Fruit fly (Drosophila melanogaster): ENCODE results near the gene barc.

barc gene

dm6 chr3L:21433098-21433497 is at the start of gene barc, which contains the start of gene Aef1:
Gene barc (minus strand): TSS chr3L:21433134.
Gene Aef1 (plus strand): TSS chr3L:21433422.
- TF ChIP-seq CG8478 (optimal IDR thresholded peaks at IDR 0.05) (no peak), CTCF (optimal IDR thresholded peaks at IDR 0.05) (no peak)

- TF ChIP-seq CG8478 (optimal IDR thresholded peaks at IDR 0.05) (no peak), CTCF (optimal IDR thresholded peaks at IDR 0.05) (no peak)
Measured at dm6 chr3L:21482100-21482499, 49.2 kb upstream of the barc start.

- TF ChIP-seq CTCF (optimal IDR thresholded peaks at IDR 0.05): no peak
- TF ChIP-seq CG8478 (optimal IDR thresholded peaks at IDR 0.05): no peak
Measured at dm6 chr3L:21479636-21480035, 46.7 kb upstream of the barc start.

dm6 chr3L:21477866-21478265 is 44.9 kb upstream of the barc start:
- no peak for TF ChIP-seq CTCF (optimal IDR thresholded peaks at IDR 0.05)
- no peak for TF ChIP-seq CG8478 (optimal IDR thresholded peaks at IDR 0.05)

- TF ChIP-seq CTCF (optimal IDR thresholded peaks at IDR 0.05): peak in 1 of 2 experiments; percentile 12
- no peak for TF ChIP-seq CG8478 (optimal IDR thresholded peaks at IDR 0.05)
Measured at dm6 chr3L:21476429-21477006, 43.6 kb upstream of the barc start, which contains the start of gene croc. Gene croc (minus strand): TSS chr3L:21476479.

- TF ChIP-seq CG8478 (optimal IDR thresholded peaks at IDR 0.05) (no peak), CTCF (optimal IDR thresholded peaks at IDR 0.05) (no peak)
Measured at dm6 chr3L:21471895-21472294, 39.0 kb upstream of the barc start.

- TF ChIP-seq CTCF (optimal IDR thresholded peaks at IDR 0.05) (no peak), CG8478 (optimal IDR thresholded peaks at IDR 0.05) (no peak)
Measured at dm6 chr3L:21465261-21466112, 32.6 kb upstream of the barc start.

- no peak for TF ChIP-seq CG8478 (optimal IDR thresholded peaks at IDR 0.05)
- TF ChIP-seq CTCF (optimal IDR thresholded peaks at IDR 0.05): no peak
Measured at dm6 chr3L:21464240-21464639, 31.3 kb upstream of the barc start.

- TF ChIP-seq CTCF (optimal IDR thresholded peaks at IDR 0.05): no peak
- TF ChIP-seq CG8478 (optimal IDR thresholded peaks at IDR 0.05): no peak
Measured at dm6 chr3L:21462860-21463259, 29.9 kb upstream of the barc start.

dm6 chr3L:21460149-21460873 is 27.4 kb upstream of the barc start:
- TF ChIP-seq CG8478 (optimal IDR thresholded peaks at IDR 0.05) (no peak), CTCF (optimal IDR thresholded peaks at IDR 0.05) (no peak)

- TF ChIP-seq CTCF (optimal IDR thresholded peaks at IDR 0.05) (no peak), CG8478 (optimal IDR thresholded peaks at IDR 0.05) (no peak)
Measured at dm6 chr3L:21458736-21459135, 25.8 kb upstream of the barc start.

dm6 chr3L:21455196-21455595 is 22.3 kb upstream of the barc start:
- no peak for TF ChIP-seq CTCF (optimal IDR thresholded peaks at IDR 0.05)
- no peak for TF ChIP-seq CG8478 (optimal IDR thresholded peaks at IDR 0.05)

- no peak for TF ChIP-seq CG8478 (optimal IDR thresholded peaks at IDR 0.05)
- TF ChIP-seq CTCF (optimal IDR thresholded peaks at IDR 0.05): no peak
Measured at dm6 chr3L:21453623-21454022, 20.7 kb upstream of the barc start.

- TF ChIP-seq CTCF (optimal IDR thresholded peaks at IDR 0.05) (no peak), CG8478 (optimal IDR thresholded peaks at IDR 0.05) (no peak)
Measured at dm6 chr3L:21450486-21450885, 17.6 kb upstream of the barc start.

dm6 chr3L:21449336-21449735 is 16.4 kb upstream of the barc start:
- TF ChIP-seq CTCF (optimal IDR thresholded peaks at IDR 0.05) (no peak), CG8478 (optimal IDR thresholded peaks at IDR 0.05) (no peak)

- TF ChIP-seq CTCF (optimal IDR thresholded peaks at IDR 0.05) (no peak), CG8478 (optimal IDR thresholded peaks at IDR 0.05) (no peak)
Measured at dm6 chr3L:21445704-21446103, 12.8 kb upstream of the barc start, which contains the start of gene Syx7. Gene Syx7 (plus strand): TSS chr3L:21445834.
